Worm (Caenorhabditis elegans) whole organism, L4 larva: ENCODE results near the gene rdl-1.

Source experiments
- D1046.2 ChIP-seq: fragments of 200-800 bp; sonication (Bioruptor generic); IDR thresholded peaks from 2 replicates; pipeline ENCODE4 v1.3.6; 2022; ENCODE audit warnings: missing genetic modification characterization, missing compliant biosample characterization
- F26F4.8 ChIP-seq: fragments of 200-800 bp; sonication (Bioruptor generic); conservative IDR thresholded peaks from 2 replicates; pipeline ENCODE4 v1.3.6; 2022; ENCODE audit warnings: missing genetic modification characterization, missing compliant biosample characterization
- F37D6.2 ChIP-seq: sonication (generic microtip); optimal IDR thresholded peaks from 2 replicates; lab custom pipeline; 2016; ENCODE audit warnings: mild to moderate bottlenecking, missing genetic modification characterization, missing compliant biosample characterization
- R02D3.7 ChIP-seq: fragments of 150-350 bp; sonication (generic microtip); optimal IDR thresholded peaks from 3 replicates; lab custom pipeline; 2014; ENCODE audit warnings: missing biosample characterization, missing genetic modification characterization
- T20F7.1 ChIP-seq: fragments of 200-800 bp; sonication (Bioruptor generic); optimal IDR thresholded peaks from 2 replicates; lab custom pipeline; 2018; ENCODE audit warnings: mild to moderate bottlenecking, missing genetic modification characterization, missing compliant biosample characterization
- Y105C5A.15 ChIP-seq: fragments of 200-800 bp; sonication (Bioruptor generic); IDR thresholded peaks from 2 replicates; pipeline ENCODE4 v1.3.6; 2022; ENCODE audit warnings: missing genetic modification characterization, missing compliant biosample characterization
- Y75B8A.6 ChIP-seq: fragments of 200-800 bp; sonication (Bioruptor generic); IDR thresholded peaks from 2 replicates; pipeline ENCODE4 v1.3.6; 2022; ENCODE audit warnings: missing genetic modification reagents, missing genetic modification characterization, missing compliant biosample characterization
- ZK546.5 ChIP-seq, 2 experiments: sonication (generic microtip); optimal IDR thresholded peaks; 2 replicates each; lab custom pipeline; 2017; ENCODE audit warnings: missing biosample characterization in 2 of 2, missing genetic modification characterization in 2 of 2
- aha-1 ChIP-seq: fragments of 150-350 bp; peaks from one replicate; lab custom pipeline; 2014; ENCODE audit warnings: missing biosample characterization, missing genetic modification characterization
- ama-1 ChIP-seq: fragments of 150-350 bp; optimal IDR thresholded peaks from 2 replicates; lab custom pipeline; 2014; ENCODE audit warnings: inconsistent platforms, mixed read lengths
- ceh-20 ChIP-seq: fragments of 200-800 bp; sonication (Bioruptor generic); IDR thresholded peaks from 2 replicates; pipeline ENCODE4 v1.3.6; 2022; ENCODE audit warnings: missing genetic modification reagents, missing genetic modification characterization, missing compliant biosample characterization
- ceh-28 ChIP-seq: fragments of 150-350 bp; optimal IDR thresholded peaks from 2 replicates; lab custom pipeline; 2014; ENCODE audit warnings: missing biosample characterization, missing genetic modification reagents, missing genetic modification characterization
- ceh-32 ChIP-seq: sonication (generic microtip); optimal IDR thresholded peaks from 2 replicates; lab custom pipeline; 2016; ENCODE audit warnings: mild to moderate bottlenecking, missing genetic modification characterization, missing compliant biosample characterization; ENCODE audit not compliant: poor library complexity
- ces-1 ChIP-seq: fragments of 150-350 bp; sonication (generic microtip); optimal IDR thresholded peaks from 4 replicates; lab custom pipeline; 2014; ENCODE audit warnings: missing biosample characterization, missing genetic modification reagents, missing genetic modification characterization
- cey-2 ChIP-seq: sonication (generic microtip); optimal IDR thresholded peaks from 3 replicates; lab custom pipeline; 2017; ENCODE audit warnings: missing genetic modification characterization, mild to moderate bottlenecking, missing compliant biosample characterization, antibody characterized with exemption, borderline replicate concordance; ENCODE audit not compliant: insufficient read depth
- daf-12 ChIP-seq: fragments of 150-350 bp; optimal IDR thresholded peaks from 2 replicates; lab custom pipeline; 2014; ENCODE audit warnings: missing biosample characterization, missing genetic modification reagents, missing genetic modification characterization
- daf-19 ChIP-seq: fragments of 200-800 bp; sonication (Bioruptor generic); conservative IDR thresholded peaks from 2 replicates; pipeline ENCODE4 v1.3.6; 2022; ENCODE audit warnings: missing genetic modification characterization, missing compliant biosample characterization
- daf-8 ChIP-seq: fragments of 200-800 bp; sonication (Bioruptor generic); IDR thresholded peaks from 2 replicates; pipeline ENCODE4 v1.3.6; 2022; ENCODE audit warnings: missing genetic modification characterization, missing compliant biosample characterization
- dmd-6 ChIP-seq: fragments of 200-800 bp; sonication (Bioruptor generic); IDR thresholded peaks from 2 replicates; pipeline ENCODE4 v1.3.6; 2022; ENCODE audit warnings: missing genetic modification reagents, missing genetic modification characterization, missing compliant biosample characterization
- dmd-8 ChIP-seq: fragments of 200-800 bp; sonication (Bioruptor generic); IDR thresholded peaks from 2 replicates; pipeline ENCODE4 v1.3.6; 2022; ENCODE audit warnings: missing genetic modification characterization, missing compliant biosample characterization
- dmd-9 ChIP-seq: fragments of 200-800 bp; sonication (Bioruptor generic); IDR thresholded peaks from 2 replicates; pipeline ENCODE4 v1.3.6; 2022; ENCODE audit warnings: missing genetic modification reagents, missing genetic modification characterization, missing compliant biosample characterization
- egl-43 ChIP-seq: fragments of 200-800 bp; sonication (Bioruptor generic); IDR thresholded peaks from 2 replicates; pipeline ENCODE4 v1.3.6; 2022; ENCODE audit warnings: missing genetic modification reagents, missing genetic modification characterization, missing compliant biosample characterization
- fos-1 ChIP-seq: fragments of 150-350 bp; optimal IDR thresholded peaks from 2 replicates; lab custom pipeline; 2014; ENCODE audit warnings: missing biosample characterization, missing genetic modification characterization
- hlh-11 ChIP-seq: fragments of 200-800 bp; sonication (Bioruptor generic); optimal IDR thresholded peaks from 2 replicates; lab custom pipeline; 2018; ENCODE audit warnings: mild to moderate bottlenecking, missing genetic modification characterization, missing compliant biosample characterization
- hlh-30 ChIP-seq: sonication (generic microtip); optimal IDR thresholded peaks from 2 replicates; lab custom pipeline; 2017; ENCODE audit warnings: antibody characterized with exemption, mild to moderate bottlenecking, missing genetic modification characterization, missing compliant biosample characterization; ENCODE audit not compliant: insufficient read depth
- hmg-1.1 ChIP-seq: fragments of 200-800 bp; sonication (Bioruptor generic); IDR thresholded peaks from 2 replicates; pipeline ENCODE4 v1.3.6; 2022; ENCODE audit warnings: missing genetic modification reagents, missing genetic modification characterization, missing compliant biosample characterization
- lim-7 ChIP-seq: fragments of 200-800 bp; sonication (Bioruptor generic); IDR thresholded peaks from 2 replicates; pipeline ENCODE4 v1.3.6; 2022; ENCODE audit warnings: missing genetic modification characterization, missing compliant biosample characterization
- lin-1 ChIP-seq: fragments of 200-800 bp; sonication (Bioruptor generic); IDR thresholded peaks from 2 replicates; pipeline ENCODE4 v1.3.6; 2022; ENCODE audit warnings: missing genetic modification reagents, missing genetic modification characterization, missing compliant biosample characterization
- madf-5 ChIP-seq, 2 experiments: fragments of 200-800 bp; sonication (Bioruptor generic); IDR thresholded peaks; 2 replicates each; pipeline ENCODE4 v1.3.6; 2022; ENCODE audit warnings: missing compliant biosample characterization in 2 of 2, missing genetic modification characterization in 2 of 2
- mdl-1 ChIP-seq, 2 experiments: fragments of 150-350 bp in 1 of 2; sonication (generic microtip) in 1 of 2; optimal IDR thresholded peaks; 2 replicates each; lab custom pipeline; 2014 to 2017; ENCODE audit warnings: missing biosample characterization in 2 of 2, missing genetic modification characterization in 2 of 2
- mep-1 ChIP-seq: fragments of 150-350 bp; sonication (generic microtip); optimal IDR thresholded peaks from 3 replicates; lab custom pipeline; 2014; ENCODE audit warnings: missing biosample characterization, missing genetic modification characterization
- mxl-2 ChIP-seq: fragments of 200-800 bp; sonication (Bioruptor generic); conservative IDR thresholded peaks from 2 replicates; pipeline ENCODE4 v1.3.6; 2022; ENCODE audit warnings: missing genetic modification reagents, missing genetic modification characterization, missing compliant biosample characterization
- nhr-102 ChIP-seq: sonication (generic microtip); optimal IDR thresholded peaks from 2 replicates; lab custom pipeline; 2016; ENCODE audit warnings: mild to moderate bottlenecking, missing genetic modification characterization, moderate library complexity, missing compliant biosample characterization
- nhr-11 ChIP-seq: fragments of 150-350 bp; optimal IDR thresholded peaks from 2 replicates; lab custom pipeline; 2014; ENCODE audit warnings: missing biosample characterization, missing genetic modification characterization
- nhr-111 ChIP-seq: fragments of 200-800 bp; sonication (Bioruptor generic); optimal IDR thresholded peaks from 2 replicates; lab custom pipeline; 2018; ENCODE audit warnings: mild to moderate bottlenecking, missing genetic modification characterization, missing compliant biosample characterization
- nhr-237 ChIP-seq: sonication (generic microtip); optimal IDR thresholded peaks from 2 replicates; lab custom pipeline; 2017; ENCODE audit warnings: missing biosample characterization, missing genetic modification characterization
- nhr-28 ChIP-seq: fragments of 150-350 bp; optimal IDR thresholded peaks from 2 replicates; lab custom pipeline; 2014; ENCODE audit warnings: missing biosample characterization, missing genetic modification characterization
- nhr-42 ChIP-seq: fragments of 200-800 bp; sonication (Bioruptor generic); IDR thresholded peaks from 2 replicates; pipeline ENCODE4 v1.3.6; 2022; ENCODE audit warnings: missing genetic modification characterization, missing compliant biosample characterization
- nhr-48 ChIP-seq: sonication (generic microtip); optimal IDR thresholded peaks from 2 replicates; lab custom pipeline; 2016; ENCODE audit warnings: mild to moderate bottlenecking, missing genetic modification characterization, missing compliant biosample characterization
- nhr-6 ChIP-seq: fragments of 150-350 bp; optimal IDR thresholded peaks from 2 replicates; lab custom pipeline; 2014; ENCODE audit warnings: missing biosample characterization, missing genetic modification characterization
- nhr-77 ChIP-seq: fragments of 150-350 bp; optimal IDR thresholded peaks from 2 replicates; lab custom pipeline; 2014; ENCODE audit warnings: missing biosample characterization, missing genetic modification characterization
- pqm-1 ChIP-seq: sonication (generic microtip); optimal IDR thresholded peaks from 2 replicates; lab custom pipeline; 2017; ENCODE audit warnings: missing biosample characterization, missing genetic modification characterization
- rbr-2 ChIP-seq: sonication (generic microtip); optimal IDR thresholded peaks from 2 replicates; lab custom pipeline; 2016; ENCODE audit warnings: missing genotype, missing genetic modification characterization, missing compliant biosample characterization
- set-16 ChIP-seq: fragments of 200-800 bp; sonication (Bioruptor generic); IDR thresholded peaks from 2 replicates; pipeline ENCODE4 v1.3.6; 2022; ENCODE audit warnings: missing genetic modification reagents, missing genetic modification characterization, missing compliant biosample characterization
- skn-1 ChIP-seq: fragments of 150-350 bp; optimal IDR thresholded peaks from 2 replicates; lab custom pipeline; 2014; ENCODE audit warnings: missing biosample characterization, missing genetic modification characterization
- spr-1 ChIP-seq: sonication (generic microtip); optimal IDR thresholded peaks from 2 replicates; lab custom pipeline; 2016; ENCODE audit warnings: mild to moderate bottlenecking, missing genetic modification characterization, missing compliant biosample characterization
- tra-1 ChIP-seq: fragments of 200-800 bp; sonication (Bioruptor generic); IDR thresholded peaks from 2 replicates; pipeline ENCODE4 v1.3.6; 2022; ENCODE audit warnings: missing genetic modification reagents, missing genetic modification characterization, missing compliant biosample characterization
- unc-62 ChIP-seq, 3 experiments: fragments of 150-350 bp in 1 of 3; sonication (generic microtip); optimal IDR thresholded peaks in 2 of 3; peaks in 1 of 3; 1 replicate in 1 of 3; 2 replicates in 2 of 3; lab custom pipeline; 2014 to 2017; ENCODE audit warnings: missing biosample characterization in 3 of 3, missing genetic modification characterization in 3 of 3, missing genetic modification reagents in 3 of 3, missing genotype in 1 of 3
- vab-7 ChIP-seq: fragments of 200-800 bp; sonication (Bioruptor generic); IDR thresholded peaks from 2 replicates; pipeline ENCODE4 v1.3.6; 2022; ENCODE audit warnings: missing genetic modification reagents, missing genetic modification characterization, missing compliant biosample characterization
- zip-11 ChIP-seq: fragments of 200-800 bp; sonication (Bioruptor generic); IDR thresholded peaks from 2 replicates; pipeline ENCODE4 v1.3.6; 2022; ENCODE audit warnings: missing genetic modification characterization, missing compliant biosample characterization

The rdl-1 gene

DNA sequence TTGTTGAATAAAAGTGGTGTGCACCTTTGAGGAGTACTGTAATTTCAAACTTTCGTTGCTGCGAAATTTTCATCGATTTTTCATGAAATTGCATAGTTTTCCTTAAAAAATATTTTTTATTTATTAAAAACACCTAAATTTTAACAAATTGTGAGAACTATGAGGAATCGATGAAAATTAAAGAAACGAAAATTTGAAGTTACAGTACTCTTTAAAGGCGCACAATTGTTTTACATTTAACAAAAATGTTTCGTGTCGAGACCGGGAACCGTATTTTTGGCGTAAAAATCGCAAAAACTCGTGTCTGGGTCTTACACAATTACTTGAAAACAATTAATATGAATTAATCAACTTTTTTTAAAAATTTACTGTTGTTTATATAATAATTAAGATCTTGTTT, at the start of gene rdl-1:
rdl-1 (minus strand) TSS at position 101 of the 400 bp plus-strand sequence.
- TF ChIP-seq cey-2 (tag; lab: Kevin White, UChicago) (no peak), mep-1 (tag; lab: Kevin White, UChicago) (no peak), tra-1 (GFP tag; lab: Robert Waterston, UW) (no peak), dmd-8 (GFP tag; lab: Robert Waterston, UW) (no peak), madf-5 (GFP tag; IDR thresholded peaks at IDR 0.05; lab: Robert Waterston, UW) (no peak), nhr-77 (tag; lab: Kevin White, UChicago) (no peak), ama-1 (no peak), pqm-1 (tag; lab: Kevin White, UChicago) (no peak), nhr-111 (no peak), zip-11 (no peak), daf-12 (tag; lab: Kevin White, UChicago) (no peak), T20F7.1 (GFP tag; lab: Kevin White, UChicago) (no peak), hlh-11 (tag; lab: Kevin White, UChicago) (no peak), aha-1 (tag; lab: Kevin White, UChicago) (no peak), ZK546.5 (tag; optimal IDR thresholded peaks at IDR 0.05; lab: Kevin White, UChicago) (no peak), set-16 (GFP tag; lab: Robert Waterston, UW) (no peak)

DNA sequence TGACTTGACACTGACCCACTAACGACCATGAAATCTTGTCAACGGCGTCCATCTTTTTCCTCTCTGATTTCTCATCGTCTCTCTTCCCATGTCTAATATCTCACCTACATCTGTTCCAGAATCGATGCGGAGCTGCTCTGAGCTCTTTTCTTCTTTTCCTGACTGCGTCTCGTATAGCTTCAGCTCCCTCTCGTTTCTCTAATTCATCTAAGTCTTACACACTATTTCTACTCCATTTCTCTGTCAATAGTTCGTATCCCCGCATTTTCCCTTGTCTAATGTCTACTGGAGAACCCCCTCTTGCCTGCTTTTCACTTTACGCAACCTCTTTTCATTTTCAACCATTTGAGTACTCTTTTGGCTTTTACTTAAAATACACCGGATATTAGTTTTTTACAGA, 47.8 kb upstream of the rdl-1 start, which contains the start of gene ric-3:
ric-3 (plus strand) TSS at position 400 of the 400 bp plus-strand sequence.
- TF ChIP-seq ceh-32 (tag; lab: Kevin White, UChicago) (no peak), hlh-11 (tag; lab: Kevin White, UChicago) (peak; percentile 61), R02D3.7 (no peak), Y105C5A.15 (GFP tag; lab: Robert Waterston, UW) (no peak), egl-43 (GFP tag; lab: Robert Waterston, UW) (no peak), daf-8 (no peak), F26F4.8 (GFP tag; lab: Robert Waterston, UW) (no peak), aha-1 (tag; lab: Kevin White, UChicago) (peak; percentile 64), tra-1 (GFP tag; lab: Robert Waterston, UW) (no peak), nhr-6 (tag; lab: Kevin White, UChicago) (no peak), unc-62 (GFP tag; optimal IDR thresholded peaks at IDR 0.05 in 1 of 2; lab: Kevin White, UChicago) (peak in 1 of 2 experiments; percentile 98), unc-62 (tag; optimal IDR thresholded peaks at IDR 0.05; lab: Kevin White, UChicago) (no peak), daf-12 (tag; lab: Kevin White, UChicago) (no peak), lin-1 (GFP tag; lab: Robert Waterston, UW) (no peak), ceh-28 (tag; lab: Kevin White, UChicago) (peak; percentile 58), dmd-6 (GFP tag; lab: Robert Waterston, UW) (no peak), vab-7 (GFP tag; lab: Robert Waterston, UW) (no peak), lim-7 (no peak), daf-19 (GFP tag; lab: Robert Waterston, UW) (no peak), skn-1 (tag; lab: Kevin White, UChicago) (no peak), ces-1 (GFP tag; lab: Kevin White, UChicago) (peak; percentile 24), ceh-20 (GFP tag; lab: Robert Waterston, UW) (no peak), Y75B8A.6 (GFP tag; lab: Robert Waterston, UW) (no peak), hlh-30 (tag; lab: Kevin White, UChicago) (peak; percentile 34), nhr-48 (tag; lab: Kevin White, UChicago) (peak; percentile 22), nhr-28 (tag; lab: Kevin White, UChicago) (no peak), mxl-2 (no peak), F37D6.2 (tag; lab: Kevin White, UChicago) (peak; percentile 29), nhr-237 (tag; lab: Kevin White, UChicago) (no peak), nhr-11 (tag; lab: Kevin White, UChicago) (peak; percentile 73), nhr-102 (tag; lab: Kevin White, UChicago) (no peak), dmd-9 (GFP tag; lab: Robert Waterston, UW) (no peak), pqm-1 (tag; lab: Kevin White, UChicago) (no peak), nhr-42 (GFP tag; lab: Robert Waterston, UW) (no peak), mdl-1 (tag; optimal IDR thresholded peaks at IDR 0.05; lab: Kevin White, UChicago) (peak in 1 of 2 experiments; percentile 45), D1046.2 (GFP tag; lab: Robert Waterston, UW) (no peak), hmg-1.1 (GFP tag; lab: Robert Waterston, UW) (peak; percentile 69), spr-1 (tag; lab: Kevin White, UChicago) (no peak), rbr-2 (tag; lab: Kevin White, UChicago) (peak; percentile 71), fos-1 (no peak)
